Fruit fly (Drosophila melanogaster) whole organism: ENCODE data around the gene CG43179.

Experiments
- CG8478 ChIP-seq: fragments of >200 bp; optimal IDR thresholded peaks from 2 replicates; lab custom pipeline; 2018; ENCODE audit warnings: inconsistent platforms
- Dll ChIP-seq: fragments of >200 bp; optimal IDR thresholded peaks from 2 replicates; lab custom pipeline; 2017
- EcR ChIP-seq, 2 experiments: fragments of >200 bp; optimal IDR thresholded peaks; 2 replicates each; lab custom pipeline; 2017; ENCODE audit warnings: missing biosample characterization in 2 of 2, missing genetic modification characterization in 2 of 2, missing genetic modification reagents in 2 of 2
- pan ChIP-seq: fragments of >200 bp; optimal IDR thresholded peaks from 2 replicates; lab custom pipeline; 2017
- psq ChIP-seq: fragments of >200 bp; optimal IDR thresholded peaks from 2 replicates; lab custom pipeline; 2017
- usp ChIP-seq: fragments of >200 bp; optimal IDR thresholded peaks from 2 replicates; lab custom pipeline; 2017; ENCODE audit warnings: missing biosample characterization, missing genetic modification characterization, mixed read lengths

The CG43179 gene

DNA sequence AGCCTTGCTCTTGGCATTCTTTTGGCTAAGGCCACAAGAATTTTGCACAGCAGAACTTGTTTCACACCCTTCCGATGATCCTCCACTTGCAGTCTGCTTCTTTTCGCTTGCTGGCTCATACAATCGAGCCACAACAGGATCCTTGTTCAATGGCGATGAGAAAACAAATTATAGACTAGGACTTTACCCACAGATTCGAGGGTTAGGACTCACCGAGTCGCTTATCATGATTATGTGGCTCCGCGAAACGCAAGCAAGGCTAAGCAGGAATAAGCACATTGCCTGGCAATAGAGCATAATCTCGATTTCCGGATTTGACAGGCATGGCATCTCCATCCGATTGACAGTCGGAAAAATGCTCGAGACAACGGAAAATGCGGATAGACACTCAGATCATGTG, 6.2 kb downstream of the CG43179 start, which contains the start of the genes CG14839 and CG14841:
TSS of gene CG14839 (plus strand) at position 301 of the 400 bp plus-strand sequence.
TSS of gene CG14841 (minus strand) at position 332 of the 400 bp plus-strand sequence.
- TF ChIP-seq psq (lab: Kevin White, UChicago), result no peak
- TF ChIP-seq CG8478, result no peak
- TF ChIP-seq pan, result no peak
- TF ChIP-seq Dll (lab: Kevin White, UChicago), result no peak
- TF ChIP-seq EcR (GFP tag; optimal IDR thresholded peaks at IDR 0.05; lab: Kevin White, UChicago), result no peak
- TF ChIP-seq usp (GFP tag; lab: Kevin White, UChicago), result no peak

DNA sequence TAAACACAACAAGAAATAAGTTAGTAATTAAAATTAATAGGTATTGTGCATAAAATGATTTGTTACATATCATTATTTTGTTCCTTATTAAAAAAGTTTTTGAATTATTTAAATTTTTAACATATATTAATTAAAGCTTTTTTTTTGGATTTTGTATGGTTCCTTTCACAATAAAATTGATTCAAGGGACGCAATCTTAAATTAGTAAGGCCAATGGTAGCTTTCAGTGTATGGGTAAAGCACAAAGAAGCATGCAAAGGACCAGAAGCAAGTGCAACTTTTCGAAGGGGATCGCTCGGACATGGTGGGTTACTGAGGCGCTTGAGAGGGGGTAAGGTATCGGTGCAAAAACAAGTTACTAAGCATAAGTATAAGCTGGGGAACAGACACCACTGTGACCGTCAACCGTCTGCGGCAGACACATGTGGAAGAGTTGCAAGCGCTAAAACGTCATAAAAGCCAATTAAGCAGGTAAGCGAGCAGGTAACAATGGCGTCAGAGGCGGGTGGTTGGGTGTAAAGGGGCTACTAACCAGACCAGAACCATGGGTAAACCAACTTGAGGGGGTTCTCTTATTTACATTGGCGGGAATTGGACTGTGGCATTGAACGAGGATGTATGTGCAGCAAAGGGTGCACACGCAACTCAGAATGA, 19.7 kb downstream of the CG43179 start:
- no peak for TF ChIP-seq CG8478
- TF ChIP-seq psq (lab: Kevin White, UChicago), result no peak
- no peak for TF ChIP-seq EcR (GFP tag; optimal IDR thresholded peaks at IDR 0.05; lab: Kevin White, UChicago)
- no peak for TF ChIP-seq pan
- no peak for TF ChIP-seq usp (GFP tag; lab: Kevin White, UChicago)
- TF ChIP-seq Dll (lab: Kevin White, UChicago), result peak; percentile 56

DNA sequence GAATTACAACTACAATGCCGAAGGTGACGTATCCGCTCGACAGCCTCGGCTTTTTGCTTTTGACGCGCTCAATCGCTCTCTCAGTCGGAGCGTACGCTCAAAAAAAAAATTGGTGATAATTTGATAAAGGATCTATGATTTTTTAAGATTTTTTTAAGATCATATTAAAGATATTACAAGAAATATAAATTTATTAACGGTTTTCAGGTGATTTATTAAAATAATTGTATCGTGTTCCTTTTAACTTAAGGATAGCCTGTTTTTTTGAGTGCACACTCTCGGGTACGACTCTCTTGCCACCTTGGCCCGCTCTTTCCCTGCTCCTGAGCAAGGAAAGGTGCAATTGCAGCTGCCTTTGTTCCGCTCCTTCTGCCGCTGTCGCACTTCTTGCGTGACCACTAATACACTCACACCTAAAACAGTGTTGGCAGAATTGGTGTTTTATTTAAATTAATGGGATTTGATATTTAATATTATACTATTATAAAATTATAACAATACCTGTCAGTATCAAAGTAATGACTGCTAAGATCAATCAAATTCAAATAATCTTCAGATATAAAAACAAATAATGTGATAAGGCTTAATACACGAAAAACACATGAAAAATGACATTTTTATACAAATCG, 22.1 kb downstream of the CG43179 start:
- TF ChIP-seq Dll (lab: Kevin White, UChicago) (no peak), usp (GFP tag; lab: Kevin White, UChicago) (no peak), psq (lab: Kevin White, UChicago) (no peak), EcR (GFP tag; optimal IDR thresholded peaks at IDR 0.05; lab: Kevin White, UChicago) (no peak), pan (no peak), CG8478 (no peak)

DNA sequence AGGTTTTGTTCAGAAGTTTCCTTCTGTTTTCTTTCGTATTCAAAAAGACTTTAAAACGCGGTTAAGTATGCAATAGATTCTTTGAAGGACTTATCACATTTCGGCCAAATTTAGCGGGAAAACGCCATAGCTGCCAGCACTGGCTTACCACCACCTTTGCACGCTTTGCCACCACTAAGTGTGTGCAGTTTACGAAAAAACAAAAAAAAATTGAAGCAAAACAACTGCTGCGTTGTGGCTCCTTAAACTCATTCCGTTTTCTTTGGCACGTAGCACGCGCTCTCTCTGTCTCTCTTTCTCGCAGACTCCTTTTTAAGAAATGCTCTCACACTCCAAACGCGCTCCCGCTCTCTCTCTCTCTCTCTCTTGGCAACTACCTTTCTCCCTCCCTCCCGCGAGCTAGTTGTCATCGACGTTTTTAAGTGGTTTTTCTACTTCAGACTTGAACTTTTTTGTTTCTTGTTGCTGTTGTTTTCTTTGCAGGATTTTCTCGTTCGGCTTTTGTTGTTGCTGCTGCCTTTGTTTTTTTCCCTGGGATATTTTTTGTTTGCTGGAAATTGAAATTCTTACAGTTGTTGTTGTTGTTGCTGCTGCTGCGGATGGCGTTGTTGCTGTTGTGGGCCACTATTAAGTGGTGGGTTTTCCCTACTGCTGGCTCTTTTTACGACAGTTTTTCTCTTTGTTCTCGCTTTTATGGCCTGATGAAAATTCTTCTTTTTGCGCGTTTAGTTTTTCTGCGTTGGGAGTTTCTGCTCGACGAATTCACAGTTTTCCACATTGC, 22.8 kb downstream of the CG43179 start:
- TF ChIP-seq usp (GFP tag; lab: Kevin White, UChicago), result no peak
- no peak for TF ChIP-seq psq (lab: Kevin White, UChicago)
- TF ChIP-seq Dll (lab: Kevin White, UChicago), result peak; percentile 67
- TF ChIP-seq CG8478, result no peak

DNA sequence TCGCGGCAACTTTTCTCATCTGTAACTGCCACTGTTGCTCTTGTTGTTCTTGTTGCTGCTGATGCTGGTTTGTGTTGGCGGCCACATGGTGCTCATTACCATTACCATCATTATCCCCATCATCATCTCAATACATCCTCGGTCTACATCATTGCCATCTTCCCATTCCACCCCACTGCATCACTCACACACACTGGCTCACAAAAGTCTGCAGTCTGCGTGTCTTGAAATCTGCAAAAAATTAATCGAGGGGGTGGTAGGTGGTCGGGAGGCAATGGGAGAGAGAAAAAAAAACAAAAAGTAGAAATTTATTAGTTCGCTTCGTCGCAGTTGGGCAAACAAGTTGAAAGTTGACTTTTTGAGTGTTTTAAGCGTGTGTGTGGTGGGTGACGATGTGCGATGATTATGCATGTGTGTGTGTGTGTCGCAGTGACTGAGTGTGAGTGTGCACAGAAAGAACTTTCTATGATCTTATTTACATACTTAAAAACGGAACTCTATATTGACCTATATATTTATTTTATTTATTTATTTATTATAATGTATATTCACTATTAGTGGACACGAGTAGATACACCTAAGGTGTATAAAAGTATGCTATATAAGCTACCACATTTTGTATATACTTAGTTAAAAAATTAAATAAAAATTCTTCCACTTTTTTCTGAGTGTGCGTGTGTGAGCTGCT, 23.5 kb downstream of the CG43179 start:
- TF ChIP-seq CG8478 (no peak), EcR (GFP tag; optimal IDR thresholded peaks at IDR 0.05; lab: Kevin White, UChicago) (no peak), Dll (lab: Kevin White, UChicago) (no peak), psq (lab: Kevin White, UChicago) (no peak), pan (no peak), usp (GFP tag; lab: Kevin White, UChicago) (no peak)

DNA sequence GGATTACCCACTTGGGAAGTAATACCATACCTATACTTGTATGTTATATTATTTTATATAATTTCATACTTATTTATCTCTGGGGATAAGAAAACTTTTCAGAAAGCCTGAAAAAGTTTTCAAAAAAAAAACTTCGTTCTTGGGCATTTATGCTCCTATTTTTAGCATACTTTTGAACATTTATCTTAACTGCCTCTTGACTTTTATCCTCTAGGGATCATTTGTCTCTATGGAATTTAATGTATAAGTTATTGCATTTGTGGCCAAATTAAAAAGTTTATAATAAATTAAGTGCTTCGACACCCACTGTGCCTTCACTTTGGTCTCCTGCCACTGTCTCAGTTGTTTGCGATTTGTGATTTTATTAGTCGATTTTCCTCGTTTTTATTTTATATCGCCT, 24.4 kb downstream of the CG43179 start:
- no peak for TF ChIP-seq pan
- TF ChIP-seq Dll (lab: Kevin White, UChicago), result no peak
- no peak for TF ChIP-seq CG8478
- TF ChIP-seq psq (lab: Kevin White, UChicago), result no peak
- TF ChIP-seq usp (GFP tag; lab: Kevin White, UChicago), result no peak
- no peak for TF ChIP-seq EcR (GFP tag; optimal IDR thresholded peaks at IDR 0.05; lab: Kevin White, UChicago)

DNA sequence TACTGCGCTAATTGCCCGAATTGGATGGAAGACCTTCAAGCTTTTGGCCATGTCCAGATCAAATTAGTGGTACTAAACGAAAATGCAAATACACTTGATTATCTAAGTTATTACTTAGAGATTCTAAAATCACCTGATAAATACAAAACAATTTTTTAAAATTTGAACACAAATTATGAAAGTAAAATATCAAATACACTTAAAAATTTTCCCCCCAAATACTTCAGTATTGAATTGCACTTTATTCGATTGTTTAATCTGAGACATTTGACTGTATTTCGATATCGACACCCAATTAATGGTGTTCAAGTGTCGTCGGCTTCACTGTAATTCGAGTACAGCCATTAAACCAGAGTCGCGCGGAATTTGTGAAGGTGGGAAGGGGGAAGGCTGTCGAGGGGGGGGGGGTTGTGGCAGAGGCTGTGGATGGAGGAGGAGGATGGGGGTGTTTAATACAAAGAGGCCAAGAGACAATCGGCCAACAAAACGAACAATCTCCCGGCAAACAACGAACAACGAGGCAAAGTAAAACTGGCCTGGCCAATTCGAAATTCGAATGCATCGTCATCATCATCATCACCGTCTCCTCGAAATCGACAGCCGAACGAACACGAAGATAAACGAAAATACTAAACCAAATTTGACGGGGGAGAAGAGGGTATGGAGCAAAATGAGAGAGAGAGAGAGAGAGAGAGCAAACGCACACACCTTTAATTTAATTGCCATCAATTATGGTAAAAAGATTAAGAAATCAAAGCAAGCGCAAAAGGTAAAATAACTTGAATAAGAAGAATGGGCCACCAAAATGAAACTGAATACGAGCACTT, 26.5 kb downstream of the CG43179 start:
- TF ChIP-seq pan (no peak), usp (GFP tag; lab: Kevin White, UChicago) (no peak), CG8478 (no peak), EcR (GFP tag; optimal IDR thresholded peaks at IDR 0.05; lab: Kevin White, UChicago) (no peak), Dll (lab: Kevin White, UChicago) (no peak), psq (lab: Kevin White, UChicago) (no peak)

DNA sequence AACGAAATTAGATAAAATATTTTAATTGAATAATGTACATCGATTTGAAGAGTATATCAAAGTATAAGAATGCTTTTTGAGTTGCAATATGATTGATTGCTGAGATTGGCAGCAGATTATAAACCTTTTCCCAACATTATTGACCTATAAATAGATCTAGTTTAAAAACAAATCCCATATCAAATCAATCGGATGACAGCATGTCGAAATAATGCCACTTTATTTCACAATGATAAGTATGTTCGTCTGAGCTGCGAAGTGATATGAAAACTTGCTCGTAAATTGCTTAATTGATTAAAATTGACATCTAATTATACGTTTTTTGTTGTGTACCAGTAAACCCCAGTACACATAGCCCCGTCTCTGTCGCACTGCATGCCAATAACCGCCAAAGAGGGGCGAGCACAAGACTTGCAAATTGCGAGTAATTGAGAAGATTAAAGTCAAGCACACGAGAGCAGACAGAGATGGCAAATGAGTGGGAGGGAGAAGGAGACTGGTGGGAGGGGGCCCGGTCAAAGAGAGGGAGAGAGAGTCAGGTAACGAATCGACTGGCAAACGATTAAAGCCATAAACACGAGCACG, 27.2 kb downstream of the CG43179 start:
- TF ChIP-seq Dll (lab: Kevin White, UChicago) (peak; percentile 27), pan (no peak), CG8478 (no peak), EcR (GFP tag; optimal IDR thresholded peaks at IDR 0.05; lab: Kevin White, UChicago) (no peak), usp (GFP tag; lab: Kevin White, UChicago) (no peak), psq (lab: Kevin White, UChicago) (no peak)

DNA sequence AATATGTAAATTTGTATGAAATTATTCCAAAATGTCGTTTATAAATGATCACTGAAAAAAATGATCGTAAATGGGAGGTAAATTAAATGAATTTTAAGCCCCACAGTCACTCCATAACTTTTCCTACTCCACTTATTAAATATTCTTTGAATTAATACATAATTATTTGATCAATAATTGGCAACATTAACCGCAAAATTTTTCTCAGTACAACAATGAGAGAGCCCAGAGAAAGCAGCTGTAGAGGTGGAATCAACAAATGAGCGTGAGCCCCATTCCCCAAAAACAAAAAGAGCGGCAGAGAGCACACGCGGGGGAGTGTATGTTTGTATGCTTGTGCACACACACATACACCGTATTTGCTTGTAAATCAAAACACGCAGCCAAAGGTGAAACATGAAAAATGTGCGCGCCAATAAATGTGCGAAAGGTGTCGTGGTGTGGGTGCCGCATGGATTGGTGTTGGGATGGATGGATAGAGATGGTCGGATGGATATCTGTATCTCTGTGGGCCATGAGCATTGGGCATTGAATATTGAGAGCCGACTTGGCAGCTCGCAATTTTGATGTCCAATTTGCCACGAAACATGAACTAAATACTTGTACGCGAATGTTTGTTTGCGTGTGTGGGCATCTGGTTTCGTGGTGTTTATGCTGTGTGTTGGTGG, 28.0 kb downstream of the CG43179 start:
- TF ChIP-seq usp (GFP tag; lab: Kevin White, UChicago), result no peak
- peak; percentile 92 for TF ChIP-seq Dll (lab: Kevin White, UChicago)

DNA sequence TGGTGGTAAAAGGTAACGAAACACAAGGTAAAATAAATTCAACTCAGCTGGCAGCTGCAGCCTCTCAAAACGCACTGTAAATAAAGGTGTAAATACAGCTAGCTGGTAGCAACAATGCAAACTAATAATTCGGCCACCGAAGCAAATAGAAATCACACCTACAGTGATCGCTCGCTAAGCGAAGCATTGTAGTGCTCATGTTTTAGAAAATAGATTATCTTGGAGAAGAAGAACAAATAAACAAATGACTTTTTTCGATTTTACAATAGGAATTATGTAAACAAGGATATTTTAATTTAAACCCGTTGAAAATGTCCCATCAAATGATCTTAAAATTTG, 28.5 kb downstream of the CG43179 start:
- TF ChIP-seq psq (lab: Kevin White, UChicago) (no peak), EcR (GFP tag; optimal IDR thresholded peaks at IDR 0.05; lab: Kevin White, UChicago) (no peak), usp (GFP tag; lab: Kevin White, UChicago) (no peak), pan (no peak)
